Fruit fly (Drosophila melanogaster): Measurements from ENCODE around the gene CstF50.

DNA sequence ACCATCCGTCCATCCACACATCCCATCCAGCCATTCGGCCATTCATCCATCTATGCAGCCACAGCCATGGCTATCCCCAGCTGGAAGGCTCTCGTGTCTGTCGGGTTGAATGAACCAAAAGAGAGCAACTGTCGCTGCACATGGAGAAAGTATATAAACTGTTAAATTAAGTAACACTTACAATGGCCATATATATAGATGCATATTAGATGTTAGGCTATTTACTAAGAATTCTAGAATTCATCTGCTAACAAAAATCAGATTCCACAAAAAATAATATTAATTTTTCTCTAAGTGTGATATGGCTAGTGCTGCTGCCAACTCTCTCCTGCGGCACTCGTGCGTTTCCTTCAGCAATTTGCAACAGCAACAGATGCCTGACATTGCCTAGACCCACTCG lies 36.6 kb downstream of the CstF50 start:
- TF ChIP-seq CG8478 (optimal IDR thresholded peaks at IDR 0.05), result no peak
- no peak for TF ChIP-seq CTCF (optimal IDR thresholded peaks at IDR 0.05)

Measured in S2 (cell line).